Fruit fly (Drosophila melanogaster): Measurements from ENCODE around the gene Rab27.

DNA sequence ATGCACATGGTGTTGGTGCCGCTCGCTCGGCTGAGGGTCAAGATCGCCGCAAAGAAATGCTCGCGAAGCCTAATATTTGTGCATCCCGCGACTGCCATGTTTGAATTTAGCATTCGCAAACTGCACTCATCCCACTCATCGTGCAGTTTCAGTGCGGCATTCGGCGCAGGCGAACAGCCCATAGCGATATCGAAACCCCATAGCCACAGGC is 9.5 kb downstream of the Rab27 start, which contains the start of gene CG14778:
- TF ChIP-seq CG8388 (GFP tag; optimal IDR thresholded peaks at IDR 0.05) (no peak), gcm (GFP tag; optimal IDR thresholded peaks at IDR 0.05) (no peak), jigr1 (GFP tag; IDR thresholded peaks at IDR 0.05) (no peak), pho (GFP tag; optimal IDR thresholded peaks at IDR 0.05) (no peak), CG16779 (GFP tag; IDR thresholded peaks at IDR 0.05) (no peak), lilli (GFP tag; optimal IDR thresholded peaks at IDR 0.05) (no peak), C15 (GFP tag; IDR thresholded peaks at IDR 0.05) (no peak), CG9932 (GFP tag; IDR thresholded peaks at IDR 0.05) (no peak), CG6813 (GFP tag; optimal IDR thresholded peaks at IDR 0.05) (no peak)

Measured in whole organism, embryonic.